Fruit fly (Drosophila melanogaster): ENCODE data around the gene CG6005.

CG6005 gene

DNA sequence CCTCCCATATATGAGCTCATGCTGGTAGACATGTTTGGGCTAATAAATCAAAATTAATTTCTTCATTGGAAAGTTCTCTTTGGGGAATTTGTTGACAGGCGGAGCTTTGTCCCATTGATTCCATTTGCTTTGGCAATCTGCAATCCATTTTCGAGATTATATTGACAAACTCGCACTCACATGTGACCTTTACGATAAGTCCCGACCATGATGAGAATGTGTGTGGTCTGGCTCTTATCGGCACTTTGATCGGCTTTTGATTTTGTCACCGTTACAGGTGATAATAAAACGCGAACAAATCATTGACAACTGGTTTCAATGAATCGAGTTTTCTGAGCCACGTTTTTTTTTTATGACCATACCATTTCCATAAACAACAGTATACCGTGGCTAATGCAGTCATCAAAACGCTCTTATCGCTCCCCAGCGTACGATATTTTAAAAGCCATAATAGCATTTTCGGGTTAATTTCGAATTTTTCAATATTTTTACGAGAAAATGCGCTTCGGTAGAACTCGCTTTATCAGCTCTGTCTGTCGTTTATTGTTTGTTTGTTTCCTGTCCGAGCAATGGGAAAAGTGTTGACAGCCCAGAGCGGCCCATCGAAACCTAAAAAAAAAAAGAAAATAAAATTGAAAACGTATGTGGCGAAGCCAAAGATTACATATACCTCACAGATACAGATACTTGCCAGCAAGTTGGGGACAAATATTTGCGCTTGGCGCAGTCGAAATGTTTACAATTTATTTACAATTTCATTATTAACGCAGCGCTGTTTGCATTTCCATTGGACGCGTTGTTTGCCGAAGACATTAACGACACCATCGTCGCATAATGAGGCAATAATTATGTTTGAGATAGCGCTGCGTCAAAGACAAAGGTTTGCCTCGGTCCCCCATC, 26.2 kb downstream of the CG6005 start:
- TF ChIP-seq br (GFP tag; optimal IDR thresholded peaks at IDR 0.05) (peak; percentile 9), usp (GFP tag; optimal IDR thresholded peaks at IDR 0.05) (no peak), sv (GFP tag; optimal IDR thresholded peaks at IDR 0.05) (peak; percentile 47), Hnf4 (GFP tag; optimal IDR thresholded peaks at IDR 0.05) (peak; percentile 5), foxo (GFP tag; optimal IDR thresholded peaks at IDR 0.05) (peak in 1 of 2 experiments; percentile 7), psq (GFP tag; optimal IDR thresholded peaks at IDR 0.05) (peak; percentile 7), dsf (GFP tag; optimal IDR thresholded peaks at IDR 0.05; ENCODE audit: borderline replicate concordance) (no peak), rgr (GFP tag; optimal IDR thresholded peaks at IDR 0.05) (peak; percentile 37)

DNA sequence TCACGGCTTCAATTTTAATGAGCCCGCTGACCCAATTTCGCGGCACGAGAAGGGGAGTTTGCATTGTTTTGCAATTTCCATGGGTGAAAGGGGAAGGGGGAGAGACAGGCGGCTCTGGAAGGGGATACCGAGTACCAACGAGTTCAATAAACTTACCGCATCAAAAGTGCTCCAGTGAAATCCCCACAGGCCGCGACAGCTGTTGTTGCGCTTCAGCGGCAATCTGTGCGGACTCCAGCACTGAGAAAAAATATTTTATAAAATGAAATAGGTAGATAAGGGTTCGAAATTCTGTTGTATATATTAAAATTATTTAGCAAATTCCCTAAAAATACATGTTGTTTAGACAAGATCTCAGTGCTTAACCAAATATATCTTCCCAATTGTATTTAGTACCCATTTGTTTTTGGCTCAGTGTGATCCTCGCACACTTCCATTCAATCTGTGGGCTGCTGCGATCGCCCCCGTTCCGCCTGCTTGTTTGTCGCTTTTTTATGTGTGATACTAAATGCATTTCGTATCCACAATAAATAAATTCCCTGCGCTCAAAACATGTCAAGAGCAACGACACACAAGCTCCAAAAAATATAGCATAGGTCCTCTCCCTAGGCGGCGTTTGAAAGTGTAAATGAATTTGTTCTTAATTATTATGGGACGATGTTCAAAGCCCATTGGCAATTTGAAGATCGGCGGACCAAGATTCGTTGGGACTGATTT, 28.1 kb downstream of the CG6005 start:
- TF ChIP-seq GATAd (GFP tag; optimal IDR thresholded peaks at IDR 0.05) (no peak), rgr (GFP tag; optimal IDR thresholded peaks at IDR 0.05) (peak; percentile 80), Hr83 (GFP tag; optimal IDR thresholded peaks at IDR 0.05; ENCODE audit: poor library complexity, severe bottlenecking) (no peak), h (GFP tag; optimal IDR thresholded peaks at IDR 0.05) (peak; percentile 88), CG9705 (GFP tag; optimal IDR thresholded peaks at IDR 0.05) (no peak), woc (GFP tag; optimal IDR thresholded peaks at IDR 0.05) (peak; percentile 62), Jra (GFP tag; optimal IDR thresholded peaks at IDR 0.05) (peak; percentile 50), dmrt93B (GFP tag; optimal IDR thresholded peaks at IDR 0.05) (peak; percentile 71), HLH106 (tag; optimal IDR thresholded peaks at IDR 0.05) (peak; percentile 80), Mio (GFP tag; optimal IDR thresholded peaks at IDR 0.05) (no peak), dl (GFP tag; optimal IDR thresholded peaks at IDR 0.05; ENCODE audit: insufficient read depth in 1 of 2, partially characterized antibody in 2 of 2) (no peak), sv (GFP tag; optimal IDR thresholded peaks at IDR 0.05) (peak; percentile 51), Rel (GFP tag; optimal IDR thresholded peaks at IDR 0.05) (peak; percentile 12), Rel (tag; optimal IDR thresholded peaks at IDR 0.05) (peak; percentile 73), pan (optimal IDR thresholded peaks at IDR 0.05) (no peak), Hr78 (GFP tag; optimal IDR thresholded peaks at IDR 0.05) (no peak), Dif (GFP tag; optimal IDR thresholded peaks at IDR 0.05; ENCODE audit: partially characterized antibody) (no peak), OdsH (GFP tag; optimal IDR thresholded peaks at IDR 0.05) (peak; percentile 81), jim (GFP tag; optimal IDR thresholded peaks at IDR 0.05) (no peak), brk (GFP tag; optimal IDR thresholded peaks at IDR 0.05) (peak; percentile 72), psq (GFP tag; optimal IDR thresholded peaks at IDR 0.05) (peak; percentile 73), Myc (optimal IDR thresholded peaks at IDR 0.05) (no peak), dsf (GFP tag; optimal IDR thresholded peaks at IDR 0.05; ENCODE audit: borderline replicate concordance) (no peak), ey (GFP tag; optimal IDR thresholded peaks at IDR 0.05) (peak; percentile 81), lola (GFP tag; optimal IDR thresholded peaks at IDR 0.05) (no peak), Vsx2 (GFP tag; optimal IDR thresholded peaks at IDR 0.05; ENCODE audit: partially characterized antibody) (no peak), Hnf4 (GFP tag; optimal IDR thresholded peaks at IDR 0.05) (peak; percentile 76), br (GFP tag; optimal IDR thresholded peaks at IDR 0.05) (peak; percentile 82), Abd-B (GFP tag; optimal IDR thresholded peaks at IDR 0.05) (no peak), CG32264 (GFP tag; optimal IDR thresholded peaks at IDR 0.05) (peak; percentile 54), Dfd (GFP tag; optimal IDR thresholded peaks at IDR 0.05) (no peak), sage (GFP tag; optimal IDR thresholded peaks at IDR 0.05) (peak; percentile 67), tai (GFP tag; optimal IDR thresholded peaks at IDR 0.05) (peak; percentile 52), CrebA (GFP tag; optimal IDR thresholded peaks at IDR 0.05; ENCODE audit: borderline replicate concordance) (no peak), Sp1 (GFP tag; optimal IDR thresholded peaks at IDR 0.05) (peak; percentile 80), foxo (GFP tag; optimal IDR thresholded peaks at IDR 0.05) (peak in 1 of 2 experiments; percentile 84), fru (GFP tag; optimal IDR thresholded peaks at IDR 0.05) (peak; percentile 84), usp (GFP tag; optimal IDR thresholded peaks at IDR 0.05) (no peak), N (GFP tag; optimal IDR thresholded peaks at IDR 0.05) (no peak)
